Fruit fly (Drosophila melanogaster) Kc167 (cell line): Measurements from ENCODE around the gene Ide.

Source experiments
- Myc ChIP-seq: fragments of >200 bp; optimal IDR thresholded peaks from 2 replicates; lab custom pipeline; 2017; ENCODE audit warnings: missing external identifiers
- Sin3A ChIP-seq: fragments of >200 bp; optimal IDR thresholded peaks from 2 replicates; lab custom pipeline; 2018; ENCODE audit warnings: missing external identifiers
- h ChIP-seq: fragments of >200 bp; optimal IDR thresholded peaks from 3 replicates; lab custom pipeline; 2018; ENCODE audit warnings: missing external identifiers
- insv ChIP-seq: fragments of >200 bp; optimal IDR thresholded peaks from 3 replicates; lab custom pipeline; 2018; ENCODE audit warnings: missing external identifiers
- psq ChIP-seq: fragments of >200 bp; optimal IDR thresholded peaks from 2 replicates; lab custom pipeline; 2017; ENCODE audit warnings: missing external identifiers
- ttk ChIP-seq: sonication (Bioruptor generic); optimal IDR thresholded peaks from 2 replicates; lab custom pipeline; 2017; ENCODE audit warnings: missing external identifiers

DNA sequence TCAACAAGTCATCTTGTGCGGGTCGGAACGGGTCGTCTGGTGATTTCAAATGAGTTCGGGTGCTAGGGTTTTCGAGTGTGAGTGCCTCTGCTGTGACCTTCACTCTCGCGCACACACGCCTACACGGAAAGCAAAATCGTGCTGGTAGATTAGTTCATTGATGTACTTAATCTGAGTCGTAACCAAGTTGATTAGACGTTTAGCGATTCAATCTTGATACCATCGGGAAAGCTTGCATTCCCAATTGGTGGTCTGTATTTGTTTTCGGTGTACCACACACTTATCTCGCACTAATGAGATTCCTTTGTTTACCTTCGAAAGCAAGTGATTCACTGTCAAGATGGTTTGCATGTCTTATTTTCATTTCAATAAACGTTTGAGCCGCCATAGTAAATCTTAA lies 13.3 kb upstream of the Ide start:
- TF ChIP-seq psq (lab: Kevin White, UChicago) (no peak), Sin3A (no peak), h (lab: Kevin White, UChicago) (no peak), Myc (no peak), insv (no peak), ttk (no peak)
